Worm (Caenorhabditis elegans): ENCODE measurements around the gene glo-3.

glo-3 gene

DNA sequence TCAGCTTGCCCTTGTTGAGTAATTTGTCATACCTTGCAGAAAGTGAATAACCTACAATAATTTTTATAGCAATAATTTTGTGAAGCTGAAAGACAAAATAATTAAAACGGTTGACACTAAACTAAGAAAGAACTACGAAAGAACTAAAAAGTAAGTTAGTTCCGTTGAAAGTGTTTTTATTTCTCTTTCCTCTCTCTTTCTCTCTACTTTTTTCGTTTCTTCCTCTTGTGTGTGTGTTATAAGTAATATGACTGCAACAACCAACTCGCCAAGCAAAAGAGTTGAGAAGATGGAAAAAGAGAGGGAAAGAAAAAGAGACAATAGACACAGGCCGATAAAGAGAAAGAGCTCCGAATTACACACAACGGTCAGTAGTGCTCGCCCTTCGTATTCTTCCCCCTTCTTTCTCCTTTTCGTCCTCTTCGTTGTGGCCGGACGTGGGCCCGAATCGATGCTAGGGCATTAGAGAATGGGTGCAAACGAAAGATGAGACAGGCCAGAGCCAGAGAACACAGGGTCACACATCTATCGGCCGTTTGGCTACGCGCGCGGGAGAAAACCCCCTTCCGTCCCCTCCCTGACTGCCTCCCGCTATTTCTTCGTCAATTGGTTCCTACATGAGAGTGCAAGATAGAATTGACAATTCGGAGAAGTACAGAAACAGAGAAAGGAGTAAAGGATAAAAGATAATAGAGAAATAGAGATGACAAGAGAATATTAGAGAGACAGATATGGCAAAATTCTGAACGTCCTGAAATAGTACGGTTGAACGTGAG is 21.9 kb downstream of the glo-3 start, which contains the start of gene syd-2 (continued):
- TF ChIP-seq aha-1 (tag): peak; percentile 91

DNA sequence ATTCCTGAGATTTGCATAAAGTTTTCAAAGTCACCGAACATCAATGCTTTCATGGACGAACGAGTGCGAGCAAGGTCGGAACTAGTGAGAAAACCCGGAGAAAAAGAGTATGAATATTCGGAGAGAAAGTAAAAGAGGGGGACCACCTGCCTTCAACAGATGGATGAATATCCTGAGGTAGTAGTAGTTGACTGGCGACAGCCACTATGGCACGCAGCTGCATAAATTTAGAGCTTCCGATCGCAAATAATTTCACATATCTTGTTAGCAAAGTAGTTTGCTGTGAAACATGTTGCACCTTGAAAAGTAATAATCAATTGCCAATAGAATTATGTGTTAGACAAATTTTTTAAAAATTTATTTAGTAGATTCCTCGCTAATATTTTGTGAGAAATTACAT is 23.3 kb downstream of the glo-3 start:
- TF ChIP-seq lin-15B (tag; optimal IDR thresholded peaks at IDR 0.05): no peak
- no peak for TF ChIP-seq R02D3.7 (tag; optimal IDR thresholded peaks at IDR 0.05)
- TF ChIP-seq aha-1 (tag): peak; percentile 94
- TF ChIP-seq ceh-28 (tag; optimal IDR thresholded peaks at IDR 0.05): no peak

DNA sequence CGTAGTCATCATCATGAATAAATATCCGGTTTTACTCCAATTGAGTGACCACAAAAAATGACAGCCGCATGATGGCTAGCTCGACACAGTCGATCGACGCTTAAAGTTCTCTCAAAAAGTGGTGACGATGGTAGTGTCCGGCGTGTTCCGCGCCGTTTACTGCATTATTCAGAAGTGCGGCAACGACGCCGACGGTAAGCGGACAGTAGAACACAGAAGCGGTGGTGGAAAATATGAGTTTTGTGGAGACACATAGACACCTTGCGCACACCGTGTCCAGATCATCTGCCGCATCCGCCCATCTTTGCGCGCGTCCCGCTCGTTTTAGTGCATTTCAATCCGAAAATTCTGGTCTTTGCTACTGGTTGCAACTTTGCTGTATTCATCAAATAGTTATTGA is 25.7 kb downstream of the glo-3 start, which contains the start of gene F59F5.7:
Gene F59F5.7, plus strand, starts transcription at position 301 of the 400 bp plus-strand sequence.
- peak; percentile 62 for TF ChIP-seq aha-1 (tag)
- no peak for TF ChIP-seq spr-3 (GFP tag; optimal IDR thresholded peaks at IDR 0.05)

DNA sequence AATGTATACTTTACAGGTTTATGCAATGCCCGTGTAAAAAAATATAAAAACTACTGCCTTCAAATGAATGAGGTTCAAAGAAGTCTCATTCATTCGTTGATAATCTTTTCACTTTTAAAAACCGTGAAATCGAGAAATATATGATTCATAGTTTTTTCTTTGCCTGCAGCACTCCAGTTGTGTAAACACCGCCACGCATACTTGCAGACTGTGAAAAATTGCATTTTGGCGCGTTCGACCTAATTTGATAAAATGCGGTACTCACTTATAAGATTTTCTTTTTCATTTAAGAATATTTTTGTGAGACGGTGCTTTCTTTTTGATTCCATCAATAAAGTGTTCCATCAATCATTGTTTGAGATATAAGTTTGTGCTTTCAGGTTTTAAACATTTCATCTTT is 33.3 kb downstream of the glo-3 start:
- TF ChIP-seq egl-43 (GFP tag; IDR thresholded peaks at IDR 0.05) (no peak), pha-4 (GFP tag; IDR thresholded peaks at IDR 0.05) (no peak), pha-4 (tag; optimal IDR thresholded peaks at IDR 0.05) (no peak), daf-12 (tag; optimal IDR thresholded peaks at IDR 0.05) (no peak), spr-3 (GFP tag; optimal IDR thresholded peaks at IDR 0.05) (no peak), ces-1 (GFP tag; optimal IDR thresholded peaks at IDR 0.05) (peak; percentile 17), daf-16 (GFP tag; optimal IDR thresholded peaks at IDR 0.05) (no peak), daf-16 (tag; optimal IDR thresholded peaks at IDR 0.05) (peak; percentile 36), lin-13 (GFP tag; optimal IDR thresholded peaks at IDR 0.05) (no peak), skn-1 (tag; optimal IDR thresholded peaks at IDR 0.05) (no peak), zip-11 (GFP tag; IDR thresholded peaks at IDR 0.05) (no peak), php-3 (GFP tag; IDR thresholded peaks at IDR 0.05) (no peak), saeg-2 (GFP tag; IDR thresholded peaks at IDR 0.05) (no peak), hmg-1.1 (GFP tag; IDR thresholded peaks at IDR 0.05) (peak; percentile 56), ceh-82 (tag; optimal IDR thresholded peaks at IDR 0.05) (no peak), fos-1 (tag; optimal IDR thresholded peaks at IDR 0.05) (no peak), snpc-1.2 (GFP tag; IDR thresholded peaks at IDR 0.05) (no peak), hlh-30 (tag; optimal IDR thresholded peaks at IDR 0.05; ENCODE audit: insufficient read depth) (peak; percentile 5), ceh-28 (tag; optimal IDR thresholded peaks at IDR 0.05) (no peak), F26F4.8 (GFP tag; conservative IDR thresholded peaks at IDR 0.05) (no peak), gei-8 (GFP tag; optimal IDR thresholded peaks at IDR 0.05) (no peak), mep-1 (tag; optimal IDR thresholded peaks at IDR 0.05) (peak; percentile 60), aha-1 (tag) (peak; percentile 75), daf-8 (GFP tag; IDR thresholded peaks at IDR 0.05) (no peak), F44E2.7 (GFP tag; IDR thresholded peaks at IDR 0.05) (no peak), dpl-1 (GFP tag; optimal IDR thresholded peaks at IDR 0.05) (peak; percentile 66), zfp-2 (tag; optimal IDR thresholded peaks at IDR 0.05) (no peak), unc-62 (GFP tag; optimal IDR thresholded peaks at IDR 0.05 in 1 of 2) (peak in 1 of 2 experiments; percentile 11), unc-62 (tag; optimal IDR thresholded peaks at IDR 0.05) (no peak)

DNA sequence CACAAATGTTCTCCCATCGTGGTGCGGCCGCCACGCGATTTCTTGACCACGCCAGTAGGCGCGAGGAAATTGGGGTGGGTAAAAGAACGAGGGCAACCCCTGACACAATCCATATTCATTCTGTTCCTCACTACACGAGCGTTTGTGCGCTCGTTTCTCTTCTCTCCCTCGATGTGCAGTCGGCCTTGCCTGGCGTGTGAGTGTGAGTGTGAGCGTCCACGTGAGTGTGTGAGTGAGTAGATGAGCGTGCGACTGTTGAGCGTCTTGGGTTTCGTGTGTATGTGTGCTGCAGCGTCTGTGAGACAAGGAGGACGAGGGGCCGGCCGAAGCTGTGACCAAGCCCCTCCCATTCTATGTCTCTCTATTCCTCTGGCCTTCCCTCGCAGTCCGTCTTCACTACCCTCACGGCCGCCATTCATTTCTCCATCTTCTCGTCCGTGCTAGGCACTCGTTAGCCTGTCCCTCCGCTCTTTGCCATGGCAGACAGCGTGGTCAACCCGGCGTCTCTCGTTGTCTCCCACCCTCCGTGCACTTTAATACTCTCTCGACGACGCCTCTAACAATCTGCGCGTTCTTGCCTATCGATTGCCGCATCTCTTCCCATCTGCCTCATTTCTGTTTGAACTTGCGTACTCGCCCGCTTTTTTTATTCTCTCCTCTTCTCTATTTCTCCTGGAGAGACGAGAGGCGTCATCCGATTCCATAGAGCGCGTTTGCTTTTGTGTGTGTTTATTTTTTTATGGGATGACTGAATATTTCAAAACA is 35.1 kb downstream of the glo-3 start:
- peak; percentile 81 for TF ChIP-seq mes-2 (tag; optimal IDR thresholded peaks at IDR 0.05; ENCODE audit: poor library complexity, severe bottlenecking)
- no peak for TF ChIP-seq zip-11 (GFP tag; IDR thresholded peaks at IDR 0.05)
- TF ChIP-seq spr-1 (tag; optimal IDR thresholded peaks at IDR 0.05): peak; percentile 91
- TF ChIP-seq ceh-44 (GFP tag; IDR thresholded peaks at IDR 0.05): no peak
- TF ChIP-seq nhr-48 (tag; optimal IDR thresholded peaks at IDR 0.05): peak; percentile 95
- peak; percentile 97 for TF ChIP-seq mxl-3 (GFP tag; optimal IDR thresholded peaks at IDR 0.05)
- TF ChIP-seq tag-97 (GFP tag; IDR thresholded peaks at IDR 0.05): 0 out of 2 replicates have a peak, but pooled peaks have one; percentile 7
- peak; percentile 89 for TF ChIP-seq nhr-28 (tag; optimal IDR thresholded peaks at IDR 0.05)
- no peak for TF ChIP-seq ZK546.5 (tag; optimal IDR thresholded peaks at IDR 0.05)
- TF ChIP-seq ces-1 (GFP tag; optimal IDR thresholded peaks at IDR 0.05): peak; percentile 56
- peak; percentile 54 for TF ChIP-seq nhr-111 (GFP tag; optimal IDR thresholded peaks at IDR 0.05)
- TF ChIP-seq daf-12 (tag; optimal IDR thresholded peaks at IDR 0.05): no peak
- no peak for TF ChIP-seq Y48G9A.11 (GFP tag; IDR thresholded peaks at IDR 0.05)
- peak; percentile 77 for TF ChIP-seq lir-3 (tag; optimal IDR thresholded peaks at IDR 0.05)
- peak; percentile 80 for TF ChIP-seq zag-1 (tag; optimal IDR thresholded peaks at IDR 0.05)
- TF ChIP-seq ama-1 (optimal IDR thresholded peaks at IDR 0.05): peak; percentile 21
- TF ChIP-seq mep-1 (tag; optimal IDR thresholded peaks at IDR 0.05): peak; percentile 93

Data from whole organism, L4 larva.